Worm (Caenorhabditis elegans) whole organism, L3 larva: ENCODE data around the gene nspc-20.

ENCODE experiments used
- R02D3.7 ChIP-seq: fragments of 150-350 bp; optimal IDR thresholded peaks from 2 replicates; lab custom pipeline; 2014; ENCODE audit warnings: missing biosample characterization, missing genetic modification characterization
- ZK546.5 ChIP-seq: sonication (generic microtip); optimal IDR thresholded peaks from 2 replicates; lab custom pipeline; 2017; ENCODE audit warnings: missing biosample characterization, missing genetic modification characterization
- aly-2 ChIP-seq: fragments of 150-350 bp; optimal IDR thresholded peaks from 2 replicates; lab custom pipeline; 2014; ENCODE audit warnings: missing biosample characterization, missing genetic modification characterization
- ama-1 ChIP-seq: fragments of 150-350 bp; optimal IDR thresholded peaks from 2 replicates; lab custom pipeline; 2018
- ceh-16 ChIP-seq: sonication (generic microtip); optimal IDR thresholded peaks from 2 replicates; lab custom pipeline; 2017; ENCODE audit warnings: missing biosample characterization, missing genetic modification characterization
- ceh-28 ChIP-seq: fragments of 150-350 bp; optimal IDR thresholded peaks from 2 replicates; lab custom pipeline; 2014; ENCODE audit warnings: missing biosample characterization, missing genetic modification reagents, missing genetic modification characterization
- ceh-82 ChIP-seq: fragments of 150-350 bp; optimal IDR thresholded peaks from 2 replicates; lab custom pipeline; 2014; ENCODE audit warnings: missing biosample characterization, missing genetic modification characterization
- ceh-9 ChIP-seq: sonication (generic microtip); optimal IDR thresholded peaks from 2 replicates; lab custom pipeline; 2018; ENCODE audit warnings: missing biosample characterization, missing genetic modification characterization
- daf-12 ChIP-seq: fragments of 150-350 bp; optimal IDR thresholded peaks from 2 replicates; lab custom pipeline; 2014; ENCODE audit warnings: missing biosample characterization, missing genetic modification reagents, missing genetic modification characterization
- egl-27 ChIP-seq: sonication (generic microtip); optimal IDR thresholded peaks from 4 replicates; lab custom pipeline; 2017; ENCODE audit warnings: missing biosample characterization, missing genetic modification reagents, missing genetic modification characterization
- egl-5 ChIP-seq: fragments of 150-350 bp; optimal IDR thresholded peaks from 2 replicates; lab custom pipeline; 2017; ENCODE audit warnings: missing biosample characterization, missing genetic modification reagents, missing genetic modification characterization, inconsistent platforms
- elt-1 ChIP-seq: fragments of 150-350 bp; optimal IDR thresholded peaks from 2 replicates; lab custom pipeline; 2014; ENCODE audit warnings: missing biosample characterization, missing genetic modification characterization
- elt-2 ChIP-seq: sonication (generic microtip); optimal IDR thresholded peaks from 2 replicates; lab custom pipeline; 2016; ENCODE audit warnings: missing genetic modification reagents, mild to moderate bottlenecking, missing genetic modification characterization, missing compliant biosample characterization
- elt-3 ChIP-seq, 3 experiments: fragments of 150-350 bp in 1 of 3; sonication (generic microtip) in 2 of 3; optimal IDR thresholded peaks; 2 replicates in 2 of 3; 4 replicates in 1 of 3; lab custom pipeline; 2014 to 2017; ENCODE audit warnings: missing biosample characterization in 3 of 3, missing genetic modification characterization in 3 of 3
- eor-1 ChIP-seq, 2 experiments: fragments of 150-350 bp; optimal IDR thresholded peaks; 2 replicates each; lab custom pipeline; 2014 to 2018; ENCODE audit warnings: missing biosample characterization in 2 of 2, missing genetic modification characterization in 2 of 2
- fkh-10 ChIP-seq: sonication (generic microtip); optimal IDR thresholded peaks from 2 replicates; lab custom pipeline; 2017; ENCODE audit warnings: missing biosample characterization, missing genetic modification reagents, missing genetic modification characterization
- fkh-2 ChIP-seq: fragments of 150-350 bp; optimal IDR thresholded peaks from 2 replicates; lab custom pipeline; 2014; ENCODE audit warnings: missing biosample characterization, missing genetic modification reagents, missing genetic modification characterization
- fos-1 ChIP-seq: fragments of 150-350 bp; optimal IDR thresholded peaks from 2 replicates; lab custom pipeline; 2014; ENCODE audit warnings: missing biosample characterization, missing genetic modification characterization
- hmg-11 ChIP-seq: sonication (generic microtip); optimal IDR thresholded peaks from 2 replicates; lab custom pipeline; 2016; ENCODE audit warnings: missing genetic modification characterization, missing compliant biosample characterization
- jun-1 ChIP-seq: fragments of 150-350 bp; optimal IDR thresholded peaks from 2 replicates; lab custom pipeline; 2014; ENCODE audit warnings: missing biosample characterization, missing genetic modification reagents, missing genetic modification characterization
- lin-15B ChIP-seq: fragments of 150-350 bp; optimal IDR thresholded peaks from 2 replicates; lab custom pipeline; 2014; ENCODE audit warnings: missing biosample characterization, missing genetic modification characterization
- lin-39 ChIP-seq: fragments of 150-350 bp; optimal IDR thresholded peaks from 2 replicates; lab custom pipeline; 2018; ENCODE audit warnings: missing biosample characterization, missing genetic modification reagents, missing genetic modification characterization
- lsy-12 ChIP-seq: sonication (generic microtip); optimal IDR thresholded peaks from 2 replicates; lab custom pipeline; 2016; ENCODE audit warnings: mild to moderate bottlenecking, missing genetic modification characterization, missing compliant biosample characterization
- mdl-1 ChIP-seq: fragments of 150-350 bp; optimal IDR thresholded peaks from 2 replicates; lab custom pipeline; 2014; ENCODE audit warnings: missing biosample characterization, missing genetic modification characterization
- mml-1 ChIP-seq: fragments of 150-350 bp; sonication (generic microtip); optimal IDR thresholded peaks from 3 replicates; lab custom pipeline; 2014; ENCODE audit warnings: missing biosample characterization, missing genetic modification characterization
- nfya-1 ChIP-seq: sonication (generic microtip); optimal IDR thresholded peaks from 2 replicates; lab custom pipeline; 2017; ENCODE audit warnings: missing genetic modification characterization, mild to moderate bottlenecking, missing compliant biosample characterization, antibody characterized with exemption, moderate library complexity; ENCODE audit not compliant: insufficient read depth
- nhr-11 ChIP-seq: fragments of 150-350 bp; optimal IDR thresholded peaks from 2 replicates; lab custom pipeline; 2014; ENCODE audit warnings: missing biosample characterization, missing genetic modification characterization
- nhr-12 ChIP-seq: fragments of 150-350 bp; optimal IDR thresholded peaks from 2 replicates; lab custom pipeline; 2014; ENCODE audit warnings: missing biosample characterization, missing genetic modification characterization
- nhr-23 ChIP-seq: fragments of 150-350 bp; optimal IDR thresholded peaks from 2 replicates; lab custom pipeline; 2014; ENCODE audit warnings: missing biosample characterization, missing genetic modification reagents, missing genetic modification characterization
- nhr-237 ChIP-seq: fragments of 150-350 bp; optimal IDR thresholded peaks from 2 replicates; lab custom pipeline; 2014; ENCODE audit warnings: missing biosample characterization, missing genetic modification characterization
- nhr-25 ChIP-seq: sonication (generic microtip); optimal IDR thresholded peaks from 2 replicates; lab custom pipeline; 2017; ENCODE audit warnings: missing biosample characterization, missing genetic modification characterization
- nhr-28 ChIP-seq: fragments of 150-350 bp; optimal IDR thresholded peaks from 2 replicates; lab custom pipeline; 2014; ENCODE audit warnings: missing biosample characterization, missing genetic modification characterization
- nhr-43 ChIP-seq: sonication (generic microtip); optimal IDR thresholded peaks from 2 replicates; lab custom pipeline; 2016; ENCODE audit warnings: mild to moderate bottlenecking, missing genetic modification characterization, missing compliant biosample characterization; ENCODE audit not compliant: poor library complexity, severe bottlenecking
- nhr-67 ChIP-seq: fragments of 150-350 bp; optimal IDR thresholded peaks from 2 replicates; lab custom pipeline; 2014; ENCODE audit warnings: missing biosample characterization, missing genetic modification characterization
- nhr-76 ChIP-seq: fragments of 150-350 bp; sonication (generic microtip); optimal IDR thresholded peaks from 5 replicates; lab custom pipeline; 2014; ENCODE audit warnings: missing biosample characterization, missing genetic modification characterization
- nhr-77 ChIP-seq: fragments of 150-350 bp; optimal IDR thresholded peaks from 2 replicates; lab custom pipeline; 2014; ENCODE audit warnings: missing biosample characterization, missing genetic modification characterization
- pha-4 ChIP-seq: fragments of 150-350 bp; optimal IDR thresholded peaks from 2 replicates; lab custom pipeline; 2014; ENCODE audit warnings: missing biosample characterization, missing genetic modification reagents, missing genetic modification characterization
- pqm-1 ChIP-seq: fragments of 150-350 bp; optimal IDR thresholded peaks from 2 replicates; lab custom pipeline; 2017; ENCODE audit warnings: missing biosample characterization, missing genetic modification characterization, inconsistent platforms
- sea-2 ChIP-seq: fragments of 150-350 bp; sonication (generic microtip); optimal IDR thresholded peaks from 4 replicates; lab custom pipeline; 2014; ENCODE audit warnings: missing biosample characterization, missing genetic modification reagents, missing genetic modification characterization
- skn-1 ChIP-seq: fragments of 150-350 bp; optimal IDR thresholded peaks from 2 replicates; lab custom pipeline; 2014; ENCODE audit warnings: missing biosample characterization, missing genetic modification characterization
- snpc-4 ChIP-seq: fragments of 150-350 bp; optimal IDR thresholded peaks from 2 replicates; lab custom pipeline; 2014; ENCODE audit warnings: missing biosample characterization, missing genetic modification characterization
- tbx-2 ChIP-seq: sonication (generic microtip); optimal IDR thresholded peaks from 2 replicates; lab custom pipeline; 2016; ENCODE audit warnings: mild to moderate bottlenecking, missing genetic modification characterization, missing compliant biosample characterization
- unc-39 ChIP-seq: sonication (generic microtip); optimal IDR thresholded peaks from 4 replicates; lab custom pipeline; 2017; ENCODE audit warnings: missing biosample characterization, missing genetic modification characterization
- unc-62 ChIP-seq: fragments of 150-350 bp; sonication (generic microtip); optimal IDR thresholded peaks from 4 replicates; lab custom pipeline; 2014; ENCODE audit warnings: missing biosample characterization, missing genetic modification reagents, missing genetic modification characterization
- zag-1 ChIP-seq: fragments of 150-350 bp; optimal IDR thresholded peaks from 2 replicates; lab custom pipeline; 2014; ENCODE audit warnings: missing biosample characterization, missing genetic modification characterization
- ztf-11 ChIP-seq: fragments of 150-350 bp; optimal IDR thresholded peaks from 2 replicates; lab custom pipeline; 2014; ENCODE audit warnings: missing biosample characterization, missing genetic modification characterization
- ztf-4 ChIP-seq: fragments of 150-350 bp; optimal IDR thresholded peaks from 2 replicates; lab custom pipeline; 2014; ENCODE audit warnings: missing biosample characterization, missing genetic modification characterization

nspc-20 gene

ce11 chrX:14561416-14561973, 31.5 kb upstream of the nspc-20 start (continued):
- TF ChIP-seq nhr-28 (tag; lab: Kevin White, UChicago) (no peak), pqm-1 (tag; lab: Kevin White, UChicago) (no peak), tbx-2 (tag; lab: Kevin White, UChicago) (peak; percentile 70), egl-5 (tag; lab: Kevin White, UChicago) (peak; percentile 22), nhr-237 (no peak), nfya-1 (peak; percentile 65), ceh-82 (tag; lab: Kevin White, UChicago) (peak; percentile 48), unc-39 (no peak), pha-4 (tag; lab: Kevin White, UChicago) (peak; percentile 70), unc-62 (GFP tag; lab: Kevin White, UChicago) (peak; percentile 33), ceh-28 (tag; lab: Kevin White, UChicago) (peak; percentile 39), ceh-9 (peak; percentile 8), fkh-10 (GFP tag; lab: Kevin White, UChicago) (peak; percentile 73), eor-1 (tag; optimal IDR thresholded peaks at IDR 0.05; lab: Kevin White, UChicago) (no peak), elt-3 (tag; optimal IDR thresholded peaks at IDR 0.05; lab: Kevin White, UChicago) (peak in 1 of 3 experiments; percentile 59), nhr-12 (tag; lab: Kevin White, UChicago) (no peak), lin-39 (tag; lab: Kevin White, UChicago) (peak; percentile 89), nhr-77 (no peak), R02D3.7 (tag; lab: Kevin White, UChicago) (peak; percentile 32), ama-1 (lab: Kevin White, UChicago) (no peak), ZK546.5 (tag; lab: Kevin White, UChicago) (no peak), nhr-43 (tag; lab: Kevin White, UChicago) (peak; percentile 52), skn-1 (tag; lab: Kevin White, UChicago) (no peak), mdl-1 (tag; lab: Kevin White, UChicago) (peak; percentile 63), sea-2 (GFP tag; lab: Kevin White, UChicago) (peak; percentile 48), ztf-4 (tag; lab: Kevin White, UChicago) (no peak)

ce11 chrX:14560297-14560680, 30.3 kb upstream of the nspc-20 start:
- TF ChIP-seq sea-2 (GFP tag; lab: Kevin White, UChicago) (peak; percentile 12), nhr-28 (tag; lab: Kevin White, UChicago) (no peak), lin-39 (tag; lab: Kevin White, UChicago) (peak; percentile 92), tbx-2 (tag; lab: Kevin White, UChicago) (peak; percentile 84), elt-3 (tag; optimal IDR thresholded peaks at IDR 0.05; lab: Kevin White, UChicago) (peak in 2 of 3 experiments; percentile 6 to 53), nhr-23 (tag; lab: Kevin White, UChicago) (peak; percentile 94), ama-1 (lab: Kevin White, UChicago) (no peak), skn-1 (tag; lab: Kevin White, UChicago) (peak; percentile 74), ceh-28 (tag; lab: Kevin White, UChicago) (peak; percentile 82), R02D3.7 (tag; lab: Kevin White, UChicago) (peak; percentile 43), ceh-82 (tag; lab: Kevin White, UChicago) (peak; percentile 36), eor-1 (tag; optimal IDR thresholded peaks at IDR 0.05; lab: Kevin White, UChicago) (no peak), ZK546.5 (tag; lab: Kevin White, UChicago) (no peak), egl-27 (tag; lab: Kevin White, UChicago) (peak; percentile 59), egl-5 (tag; lab: Kevin White, UChicago) (peak; percentile 70), nhr-77 (peak; percentile 87), fkh-2 (no peak), jun-1 (peak; percentile 97), hmg-11 (tag; lab: Kevin White, UChicago) (peak; percentile 35), ceh-9 (no peak), nhr-67 (tag; lab: Kevin White, UChicago) (no peak), mml-1 (tag; lab: Kevin White, UChicago) (no peak), ceh-16 (tag; lab: Kevin White, UChicago) (no peak), nhr-12 (tag; lab: Kevin White, UChicago) (no peak), nhr-25 (tag; lab: Kevin White, UChicago) (peak; percentile 89), nfya-1 (peak; percentile 84), nhr-11 (tag; lab: Kevin White, UChicago) (no peak), pqm-1 (tag; lab: Kevin White, UChicago) (peak; percentile 85), elt-2 (tag; lab: Kevin White, UChicago) (peak; percentile 94), pha-4 (tag; lab: Kevin White, UChicago) (peak; percentile 99), ztf-4 (tag; lab: Kevin White, UChicago) (no peak), unc-62 (GFP tag; lab: Kevin White, UChicago) (peak; percentile 97), fos-1 (peak; percentile 87), nhr-76 (tag; lab: Kevin White, UChicago) (peak; percentile 66), mdl-1 (tag; lab: Kevin White, UChicago) (peak; percentile 89), ztf-11 (tag; lab: Kevin White, UChicago) (no peak), aly-2 (no peak), zag-1 (tag; lab: Kevin White, UChicago) (peak; percentile 59), lsy-12 (tag; lab: Kevin White, UChicago) (peak; percentile 10), lin-15B (tag; lab: Kevin White, UChicago) (peak; percentile 51), unc-39 (no peak), daf-12 (tag; lab: Kevin White, UChicago) (no peak), fkh-10 (GFP tag; lab: Kevin White, UChicago) (peak; percentile 46), snpc-4 (tag; lab: Kevin White, UChicago) (peak; percentile 63), nhr-237 (no peak), elt-1 (peak; percentile 54)
